Worm (Caenorhabditis elegans) whole organism, early embryonic: ENCODE data around the gene let-711.

Experiments
- ceh-36 ChIP-seq: sonication (generic microtip); optimal IDR thresholded peaks from 2 replicates; lab custom pipeline; 2016; ENCODE audit warnings: missing genetic modification characterization, inconsistent platforms, missing compliant biosample characterization
- pes-1 ChIP-seq: fragments of 200-800 bp; sonication (Bioruptor generic); IDR thresholded peaks from 2 replicates; pipeline ENCODE4 v1.3.6; 2022; ENCODE audit warnings: missing genetic modification reagents, missing genetic modification characterization, missing compliant biosample characterization
- scrt-1 ChIP-seq: fragments of 200-800 bp; sonication (Bioruptor generic); IDR thresholded peaks from 2 replicates; pipeline ENCODE4 v1.3.6; 2022; ENCODE audit warnings: missing genetic modification characterization, missing compliant biosample characterization

ce11 chrIII:6969090-6969489 lies 22.6 kb downstream of the let-711 start, which contains the start of gene F31E3.12:
- no peak for TF ChIP-seq ceh-36 (tag; lab: Kevin White, UChicago)
- TF ChIP-seq scrt-1 (GFP tag; lab: Robert Waterston, UW): no peak
- TF ChIP-seq pes-1 (GFP tag; lab: Robert Waterston, UW): no peak
